Worm (Caenorhabditis elegans): ENCODE measurements around the gene toe-2.

DNA sequence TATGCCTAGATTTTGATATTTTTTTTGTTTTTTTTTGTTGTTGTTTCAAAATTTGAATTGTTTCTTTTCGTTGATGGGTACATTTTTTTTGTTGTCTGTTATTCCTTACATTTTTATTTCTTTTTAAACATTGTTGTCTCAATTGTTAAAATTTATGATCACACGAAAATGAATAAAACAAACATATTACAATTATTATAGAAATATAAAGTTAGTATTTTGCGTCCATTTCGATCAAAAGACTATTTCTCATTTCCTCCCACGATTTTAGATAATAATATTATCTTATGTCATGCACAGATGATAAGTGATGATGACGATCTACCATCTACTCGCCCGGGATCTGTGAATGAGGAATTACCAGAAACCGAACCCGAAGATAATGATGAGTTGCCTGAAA lies 33.5 kb upstream of the toe-2 start, which contains the start of gene wrn-1:
- TF ChIP-seq pes-1 (GFP tag; IDR thresholded peaks at IDR 0.05) (no peak), aly-1 (tag; optimal IDR thresholded peaks at IDR 0.05) (no peak), scrt-1 (GFP tag; IDR thresholded peaks at IDR 0.05) (no peak), ama-1 (optimal IDR thresholded peaks at IDR 0.05) (no peak), hmbx-1 (tag; optimal IDR thresholded peaks at IDR 0.05) (no peak), hnd-1 (tag; optimal IDR thresholded peaks at IDR 0.05) (no peak), flt-1 (GFP tag; IDR thresholded peaks at IDR 0.05) (no peak), ceh-13 (GFP tag; optimal IDR thresholded peaks at IDR 0.05) (no peak), B0310.2 (tag; optimal IDR thresholded peaks at IDR 0.05) (no peak), tbx-11 (GFP tag; IDR thresholded peaks at IDR 0.05) (no peak), sea-1 (GFP tag; conservative IDR thresholded peaks at IDR 0.05) (no peak), ceh-36 (tag; optimal IDR thresholded peaks at IDR 0.05) (no peak), tbx-37 (GFP tag; conservative IDR thresholded peaks at IDR 0.05) (no peak)

Measured in whole organism, early embryonic.